Fruit fly (Drosophila melanogaster) whole organism, wandering third instar larva: ENCODE data around the gene Dbp21E2.

ENCODE experiments used
- Abd-B ChIP-seq: fragments of >200 bp; optimal IDR thresholded peaks from 2 replicates; lab custom pipeline; 2017; ENCODE audit warnings: missing biosample characterization, missing genetic modification characterization
- CG32264 ChIP-seq: fragments of 200-800 bp; sonication (Bioruptor generic); optimal IDR thresholded peaks from 2 replicates; lab custom pipeline; 2016; ENCODE audit warnings: missing biosample characterization, missing genetic modification characterization
- CG9705 ChIP-seq: fragments of 200-800 bp; sonication (Bioruptor generic); optimal IDR thresholded peaks from 2 replicates; lab custom pipeline; 2018; ENCODE audit warnings: missing biosample characterization, mild to moderate bottlenecking, missing genetic modification characterization
- CrebA ChIP-seq: fragments of 200-800 bp; sonication (Bioruptor generic); optimal IDR thresholded peaks from 2 replicates; lab custom pipeline; 2016; ENCODE audit warnings: missing biosample characterization, mild to moderate bottlenecking, missing genetic modification characterization, borderline replicate concordance
- Dfd ChIP-seq: fragments of >200 bp; optimal IDR thresholded peaks from 2 replicates; lab custom pipeline; 2017; ENCODE audit warnings: missing biosample characterization, missing genetic modification characterization
- Dif ChIP-seq: fragments of 200-275, 200-300 bp; sonication (Bioruptor generic); optimal IDR thresholded peaks from 2 replicates; lab custom pipeline; 2018; ENCODE audit warnings: missing biosample characterization, missing genetic modification characterization; ENCODE audit not compliant: partially characterized antibody
- GATAd ChIP-seq: sonication (Bioruptor generic); optimal IDR thresholded peaks from 2 replicates; lab custom pipeline; 2016; ENCODE audit warnings: missing biosample characterization, missing genetic modification characterization
- HLH106 ChIP-seq: fragments of 200-800 bp; optimal IDR thresholded peaks from 3 replicates; lab custom pipeline; 2019; ENCODE audit warnings: missing biosample characterization, mild to moderate bottlenecking, missing genetic modification characterization, moderate library complexity
- Hnf4 ChIP-seq: fragments of 200-800 bp; sonication (Bioruptor generic); optimal IDR thresholded peaks from 2 replicates; lab custom pipeline; 2016; ENCODE audit warnings: missing biosample characterization, mild to moderate bottlenecking, missing genetic modification characterization
- Hr83 ChIP-seq: fragments of 200-300 bp; sonication (Bioruptor generic); optimal IDR thresholded peaks from 2 replicates; lab custom pipeline; 2016; ENCODE audit warnings: missing biosample characterization, mild to moderate bottlenecking, missing genetic modification characterization, moderate library complexity; ENCODE audit not compliant: poor library complexity, severe bottlenecking
- Jra ChIP-seq: sonication (Bioruptor generic); optimal IDR thresholded peaks from 2 replicates; lab custom pipeline; 2016; ENCODE audit warnings: missing biosample characterization, missing genetic modification characterization
- Mio ChIP-seq: sonication (Bioruptor generic); optimal IDR thresholded peaks from 2 replicates; lab custom pipeline; 2016; ENCODE audit warnings: missing biosample characterization, missing genetic modification characterization
- Myc ChIP-seq: fragments of >200 bp; optimal IDR thresholded peaks from 2 replicates; lab custom pipeline; 2017
- N ChIP-seq: fragments of >200 bp; optimal IDR thresholded peaks from 2 replicates; lab custom pipeline; 2018; ENCODE audit warnings: missing biosample characterization, missing external identifiers, missing genetic modification characterization
- OdsH ChIP-seq: fragments of 200-800 bp; sonication (Bioruptor generic); optimal IDR thresholded peaks from 2 replicates; lab custom pipeline; 2016; ENCODE audit warnings: missing biosample characterization, mild to moderate bottlenecking, missing genetic modification characterization
- Rel ChIP-seq, 2 experiments: fragments of 200-800 bp; sonication (Bioruptor generic) in 1 of 2; optimal IDR thresholded peaks; 2 replicates in 1 of 2; 3 replicates in 1 of 2; lab custom pipeline; 2016 to 2019; ENCODE audit warnings: mild to moderate bottlenecking in 2 of 2, missing biosample characterization in 2 of 2, missing genetic modification characterization in 2 of 2, moderate library complexity in 1 of 2
- Sp1 ChIP-seq: fragments of 200-800 bp; sonication (Bioruptor generic); optimal IDR thresholded peaks from 3 replicates; lab custom pipeline; 2019; ENCODE audit warnings: missing biosample characterization, mild to moderate bottlenecking, missing genetic modification characterization, moderate library complexity
- Vsx2 ChIP-seq: fragments of 200-300, 225-300 bp; sonication (Bioruptor generic); optimal IDR thresholded peaks from 2 replicates; lab custom pipeline; 2018; ENCODE audit warnings: missing biosample characterization, missing genetic modification characterization; ENCODE audit not compliant: partially characterized antibody
- br ChIP-seq: fragments of 200-800 bp; sonication (Bioruptor generic); optimal IDR thresholded peaks from 2 replicates; lab custom pipeline; 2016; ENCODE audit warnings: missing biosample characterization, missing genetic modification characterization
- brk ChIP-seq: fragments of 200-800 bp; sonication (Bioruptor generic); optimal IDR thresholded peaks from 2 replicates; lab custom pipeline; 2016; ENCODE audit warnings: missing biosample characterization, mild to moderate bottlenecking, missing genetic modification characterization
- dl ChIP-seq, 2 experiments: fragments of 175-275, 200-275 bp in 1 of 2; fragments of 200-275 bp in 1 of 2; sonication (Bioruptor generic); optimal IDR thresholded peaks; lab custom pipeline; 2018; ENCODE audit warnings: mild to moderate bottlenecking in 2 of 2, missing biosample characterization in 2 of 2, missing genetic modification characterization in 2 of 2, moderate library complexity in 2 of 2; ENCODE audit not compliant: partially characterized antibody in 2 of 2, insufficient read depth in 1 of 2
- dsf ChIP-seq: sonication (Bioruptor generic); optimal IDR thresholded peaks from 2 replicates; lab custom pipeline; 2016; ENCODE audit warnings: missing biosample characterization, missing genetic modification characterization, borderline replicate concordance
- ey ChIP-seq: fragments of 200-800 bp; sonication (Bioruptor generic); optimal IDR thresholded peaks from 2 replicates; lab custom pipeline; 2016; ENCODE audit warnings: missing biosample characterization, missing genetic modification characterization
- foxo ChIP-seq, 2 experiments: fragments of 200-800 bp; sonication (Bioruptor generic); optimal IDR thresholded peaks; 2 replicates in 1 of 2; 3 replicates in 1 of 2; lab custom pipeline; 2016 to 2017; ENCODE audit warnings: missing biosample characterization in 2 of 2, missing genetic modification characterization in 2 of 2
- fru ChIP-seq: fragments of 200-800 bp; sonication (Bioruptor generic); optimal IDR thresholded peaks from 3 replicates; lab custom pipeline; 2016; ENCODE audit warnings: missing biosample characterization, mild to moderate bottlenecking, missing genetic modification characterization
- h ChIP-seq: fragments of 200-800 bp; sonication (Bioruptor generic); optimal IDR thresholded peaks from 3 replicates; lab custom pipeline; 2016; ENCODE audit warnings: missing biosample characterization, mild to moderate bottlenecking, missing genetic modification characterization
- jim ChIP-seq: fragments of 175-275, 200-325 bp; sonication (Bioruptor generic); optimal IDR thresholded peaks from 2 replicates; lab custom pipeline; 2016; ENCODE audit warnings: missing biosample characterization, mild to moderate bottlenecking, missing genetic modification characterization
- lola ChIP-seq: fragments of >200 bp; optimal IDR thresholded peaks from 2 replicates; lab custom pipeline; 2017; ENCODE audit warnings: missing biosample characterization, missing genetic modification characterization
- pan ChIP-seq: fragments of >200 bp; optimal IDR thresholded peaks from 2 replicates; lab custom pipeline; 2017
- psq ChIP-seq: fragments of 200-800 bp; sonication (Bioruptor generic); optimal IDR thresholded peaks from 3 replicates; lab custom pipeline; 2017; ENCODE audit warnings: missing biosample characterization, mild to moderate bottlenecking, missing genetic modification characterization, moderate library complexity
- rgr ChIP-seq: fragments of 200-800 bp; sonication (Bioruptor generic); optimal IDR thresholded peaks from 3 replicates; lab custom pipeline; 2016; ENCODE audit warnings: missing biosample characterization, mild to moderate bottlenecking, missing genetic modification characterization
- sage ChIP-seq: fragments of 200-800 bp; sonication (Bioruptor generic); optimal IDR thresholded peaks from 2 replicates; lab custom pipeline; 2016; ENCODE audit warnings: missing biosample characterization, mild to moderate bottlenecking, missing genetic modification characterization
- sv ChIP-seq: fragments of 200-800 bp; sonication (Bioruptor generic); optimal IDR thresholded peaks from 3 replicates; lab custom pipeline; 2016; ENCODE audit warnings: missing biosample characterization, missing genetic modification characterization
- tai ChIP-seq: sonication (Bioruptor generic); optimal IDR thresholded peaks from 2 replicates; lab custom pipeline; 2016; ENCODE audit warnings: missing biosample characterization, missing genetic modification characterization
- woc ChIP-seq: sonication (Bioruptor generic); optimal IDR thresholded peaks from 2 replicates; lab custom pipeline; 2016; ENCODE audit warnings: missing biosample characterization, mild to moderate bottlenecking, missing genetic modification characterization

The Dbp21E2 gene

DNA sequence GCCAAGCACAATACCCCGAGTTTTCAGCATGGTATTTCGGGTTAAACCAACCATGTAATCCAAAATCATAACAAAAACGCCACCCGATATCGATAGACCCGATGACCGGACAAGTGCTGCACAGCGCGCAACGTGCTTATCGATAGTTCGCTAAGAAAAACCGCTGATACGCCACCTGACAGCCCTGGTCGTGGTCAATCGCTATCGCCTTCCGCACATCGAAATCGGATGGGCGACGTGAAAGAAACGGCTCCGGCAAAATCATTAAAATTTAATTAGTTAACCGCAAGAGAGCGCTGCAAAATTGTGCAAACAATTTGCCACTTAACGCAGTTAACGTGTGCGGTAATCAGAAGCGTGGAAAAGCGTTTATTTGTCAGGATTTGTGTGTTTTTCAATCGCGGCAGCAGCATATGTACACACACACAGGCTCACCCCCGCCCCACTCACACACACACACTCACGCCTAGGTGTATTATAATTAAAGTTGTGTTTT, 14.4 kb downstream of the Dbp21E2 start, which contains the start of the genes CG3862 and dock (continued):
- TF ChIP-seq GATAd, result no peak
- TF ChIP-seq tai, result no peak
- no peak for TF ChIP-seq CG32264

DNA sequence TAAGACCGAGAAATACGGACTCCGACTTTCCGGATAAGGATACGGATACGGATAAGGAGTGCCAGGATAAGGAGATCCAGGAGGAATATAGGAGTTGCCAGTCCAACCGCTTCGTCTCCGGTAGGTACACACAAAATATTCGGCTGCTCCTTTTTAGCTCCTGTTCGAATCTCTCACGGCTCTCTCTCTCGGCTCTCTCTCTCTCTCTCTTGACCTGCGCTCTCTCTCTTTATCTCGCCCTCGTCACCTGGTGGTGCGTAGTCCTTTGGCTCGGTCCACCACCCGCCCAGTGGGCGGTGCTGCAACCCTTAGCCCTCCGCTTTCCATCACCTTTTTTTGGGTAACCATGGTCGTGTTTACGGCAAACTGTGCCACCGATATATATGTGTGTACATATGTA, 15.0 kb downstream of the Dbp21E2 start:
- TF ChIP-seq dl (GFP tag; optimal IDR thresholded peaks at IDR 0.05; lab: Kevin White, UChicago; ENCODE audit: insufficient read depth in 1 of 2, partially characterized antibody in 2 of 2) (peak; percentile 85 to 90), Vsx2 (GFP tag; lab: Kevin White, UChicago) (no peak), Mio (GFP tag; lab: Kevin White, UChicago) (no peak), pan (no peak), woc (GFP tag; lab: Kevin White, UChicago) (no peak), Hr83 (GFP tag; lab: Kevin White, UChicago) (no peak), dsf (GFP tag; lab: Kevin White, UChicago) (no peak), tai (no peak), Jra (GFP tag; lab: Kevin White, UChicago) (no peak), Dif (GFP tag; lab: Kevin White, UChicago) (peak; percentile 84)
- TF ChIP-seq, all 38 proteins: peak for 2

DNA sequence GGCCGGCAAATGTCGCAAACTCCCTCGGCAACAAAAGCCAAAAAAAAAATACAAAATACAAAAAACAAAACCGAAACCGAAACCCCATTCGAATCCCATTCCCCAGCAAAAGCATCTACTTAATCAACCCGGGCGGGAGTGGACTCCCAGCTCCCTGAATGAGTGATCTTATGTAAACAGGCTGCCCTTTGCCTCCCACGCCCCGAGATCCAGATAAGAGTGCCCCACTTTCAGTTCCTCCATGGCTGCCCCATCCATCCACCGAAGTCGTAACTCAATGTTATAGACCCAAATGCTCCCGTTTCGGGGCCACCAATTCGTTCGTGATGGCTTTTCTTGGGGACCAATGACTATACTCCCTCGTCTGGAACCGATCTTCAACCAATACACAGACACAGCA, 15.7 kb downstream of the Dbp21E2 start:
- TF ChIP-seq foxo (GFP tag; optimal IDR thresholded peaks at IDR 0.05; lab: Kevin White, UChicago) (no peak), Hnf4 (no peak), brk (no peak), Abd-B (no peak), psq (no peak)

DNA sequence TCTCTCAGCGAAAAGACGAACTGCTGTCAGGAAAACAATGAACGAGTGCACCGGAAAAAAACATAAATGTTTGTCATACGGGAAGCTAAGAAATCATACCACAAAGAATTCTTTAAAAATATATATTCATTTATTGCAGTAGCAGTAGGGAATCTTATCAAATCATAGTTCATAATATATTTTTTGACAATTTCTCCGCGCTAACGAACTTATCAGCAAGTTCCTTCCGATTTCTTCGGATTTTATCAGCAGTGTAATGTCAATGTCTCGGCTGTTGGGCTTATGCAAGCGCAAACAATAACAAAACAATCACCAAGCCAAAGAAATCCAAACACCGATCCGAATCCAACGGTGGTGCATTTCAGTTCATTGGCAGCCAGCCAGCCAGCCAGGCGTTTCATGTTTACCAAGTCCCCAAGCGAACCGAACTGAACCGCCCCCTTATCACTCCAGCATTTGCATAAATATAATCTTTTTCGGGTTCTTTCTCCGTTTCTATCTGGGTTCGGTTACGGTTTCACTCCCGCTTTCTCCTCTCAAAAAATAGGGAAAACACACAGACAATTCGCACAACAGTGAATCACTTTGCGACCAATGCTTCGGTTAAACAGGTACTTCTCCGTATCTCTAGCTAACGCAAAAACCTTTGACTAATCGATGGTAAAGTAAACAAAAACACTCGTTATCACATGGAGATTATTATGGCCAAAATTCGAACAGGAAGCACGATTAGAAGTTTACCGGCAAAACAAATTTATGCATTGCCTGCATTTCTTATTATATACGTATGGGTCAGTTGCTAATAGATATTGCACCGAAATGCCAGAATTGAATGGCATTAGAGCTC, 16.4 kb downstream of the Dbp21E2 start:
- TF ChIP-seq Hr83 (GFP tag; lab: Kevin White, UChicago) (no peak), Dfd (GFP tag; lab: Kevin White, UChicago) (no peak), OdsH (GFP tag; lab: Kevin White, UChicago) (peak; percentile 26), Rel (GFP tag; optimal IDR thresholded peaks at IDR 0.05; lab: Kevin White, UChicago) (no peak), Rel (tag; optimal IDR thresholded peaks at IDR 0.05; lab: Kevin White, UChicago) (peak; percentile 99), h (GFP tag; lab: Kevin White, UChicago) (peak; percentile 24), Hnf4 (peak; percentile 17), Abd-B (no peak), Sp1 (GFP tag; lab: Kevin White, UChicago) (peak; percentile 5), Dif (GFP tag; lab: Kevin White, UChicago) (peak; percentile 17), psq (peak; percentile 18), pan (no peak), CrebA (GFP tag; lab: Kevin White, UChicago) (no peak), foxo (GFP tag; optimal IDR thresholded peaks at IDR 0.05; lab: Kevin White, UChicago) (peak in 1 of 2 experiments; percentile 18), Jra (GFP tag; lab: Kevin White, UChicago) (no peak), sv (GFP tag; lab: Kevin White, UChicago) (no peak), br (peak; percentile 28), ey (no peak), lola (GFP tag; lab: Kevin White, UChicago) (no peak), Myc (lab: Kevin White, UChicago) (no peak), Vsx2 (GFP tag; lab: Kevin White, UChicago) (no peak)
- TF ChIP-seq, all 38 proteins: peak for 9

DNA sequence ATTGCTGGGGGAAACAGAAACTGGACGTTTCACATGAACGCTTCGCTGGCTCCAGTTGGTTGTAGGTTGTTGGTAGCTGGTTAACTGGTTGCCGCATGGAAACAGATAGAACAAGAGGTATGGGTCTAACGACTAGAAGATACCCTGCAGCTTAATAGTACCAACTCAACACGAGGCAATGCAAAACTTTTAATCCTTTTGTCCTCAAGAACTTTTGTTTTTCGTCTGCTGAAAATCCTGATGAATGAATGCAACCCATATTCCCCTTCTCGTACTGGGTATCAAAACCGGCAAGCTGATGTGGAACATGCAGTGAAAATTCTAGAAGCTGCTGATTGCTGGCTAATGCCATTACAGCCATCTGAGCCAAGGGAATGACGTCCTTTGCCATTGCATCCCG, 26.6 kb downstream of the Dbp21E2 start:
- TF ChIP-seq dsf (GFP tag; lab: Kevin White, UChicago) (no peak), Jra (GFP tag; lab: Kevin White, UChicago) (no peak), Rel (GFP tag; optimal IDR thresholded peaks at IDR 0.05; lab: Kevin White, UChicago) (no peak), Rel (tag; optimal IDR thresholded peaks at IDR 0.05; lab: Kevin White, UChicago) (no peak), lola (GFP tag; lab: Kevin White, UChicago) (no peak), tai (no peak), brk (no peak), sage (GFP tag; lab: Kevin White, UChicago) (no peak), br (peak; percentile 35), OdsH (GFP tag; lab: Kevin White, UChicago) (peak; percentile 48), Myc (lab: Kevin White, UChicago) (no peak), rgr (GFP tag; lab: Kevin White, UChicago) (peak; percentile 4), jim (GFP tag; lab: Kevin White, UChicago) (no peak), CG9705 (GFP tag; lab: Kevin White, UChicago) (no peak), sv (GFP tag; lab: Kevin White, UChicago) (no peak), ey (no peak), CG32264 (no peak), N (GFP tag; lab: Kevin White, UChicago) (no peak), pan (no peak), Hr83 (GFP tag; lab: Kevin White, UChicago) (no peak), psq (peak; percentile 24), Sp1 (GFP tag; lab: Kevin White, UChicago) (peak; percentile 7), fru (GFP tag; lab: Kevin White, UChicago) (peak; percentile 46), GATAd (no peak), Hnf4 (no peak), CrebA (GFP tag; lab: Kevin White, UChicago) (no peak), h (GFP tag; lab: Kevin White, UChicago) (no peak), foxo (GFP tag; optimal IDR thresholded peaks at IDR 0.05; lab: Kevin White, UChicago) (peak in 1 of 2 experiments; percentile 23), HLH106 (tag; lab: Kevin White, UChicago) (no peak), Abd-B (no peak)
